Worm (Caenorhabditis elegans) whole organism, late embryonic: ENCODE data around the gene Y62H9A.7.

Experiments used
- F13H6.1 ChIP-seq: sonication (generic microtip); optimal IDR thresholded peaks from 2 replicates; lab custom pipeline; 2016; ENCODE audit warnings: missing genetic modification characterization, missing compliant biosample characterization
- Y22D7AL.16 ChIP-seq: sonication (generic microtip); optimal IDR thresholded peaks from 2 replicates; lab custom pipeline; 2016; ENCODE audit warnings: missing genetic modification characterization, missing compliant biosample characterization
- ahr-1 ChIP-seq: sonication (generic microtip); optimal IDR thresholded peaks from 2 replicates; lab custom pipeline; 2016; ENCODE audit warnings: missing genetic modification characterization, missing compliant biosample characterization
- ceh-19 ChIP-seq: fragments of 200-800 bp; sonication (Bioruptor generic); optimal IDR thresholded peaks from 2 replicates; lab custom pipeline; 2018; ENCODE audit warnings: mild to moderate bottlenecking, missing genetic modification characterization, missing compliant biosample characterization
- ceh-22 ChIP-seq: sonication (generic microtip); optimal IDR thresholded peaks from 2 replicates; lab custom pipeline; 2017; ENCODE audit warnings: missing biosample characterization, missing genetic modification characterization
- ceh-24 ChIP-seq: sonication (generic microtip); optimal IDR thresholded peaks from 2 replicates; lab custom pipeline; 2016; ENCODE audit warnings: mild to moderate bottlenecking, missing genetic modification characterization, missing compliant biosample characterization
- ceh-30 ChIP-seq: fragments of 150-350 bp; optimal IDR thresholded peaks from 2 replicates; lab custom pipeline; 2014; ENCODE audit warnings: missing biosample characterization, missing genetic modification characterization
- ceh-34 ChIP-seq: sonication (generic microtip); optimal IDR thresholded peaks from 2 replicates; lab custom pipeline; 2016; ENCODE audit warnings: mild to moderate bottlenecking, missing genetic modification characterization, missing compliant biosample characterization
- dmd-4 ChIP-seq: sonication (generic microtip); optimal IDR thresholded peaks from 2 replicates; lab custom pipeline; 2016; ENCODE audit warnings: borderline replicate concordance, missing genetic modification characterization, missing compliant biosample characterization
- ets-4 ChIP-seq: sonication (generic microtip); optimal IDR thresholded peaks from 2 replicates; lab custom pipeline; 2016; ENCODE audit warnings: missing genetic modification characterization, missing compliant biosample characterization
- eyg-1 ChIP-seq: sonication (generic microtip); optimal IDR thresholded peaks from 2 replicates; lab custom pipeline; 2016; ENCODE audit warnings: missing genotype, missing genetic modification characterization, missing compliant biosample characterization
- fax-1 ChIP-seq: sonication (generic microtip); optimal IDR thresholded peaks from 2 replicates; lab custom pipeline; 2016; ENCODE audit warnings: missing genotype, missing genetic modification characterization, missing compliant biosample characterization
- fkh-10 ChIP-seq: fragments of 150-350 bp; optimal IDR thresholded peaks from 2 replicates; lab custom pipeline; 2014; ENCODE audit warnings: missing biosample characterization, missing genetic modification reagents, missing genetic modification characterization
- gmeb-2 ChIP-seq: sonication (generic microtip); optimal IDR thresholded peaks from 2 replicates; lab custom pipeline; 2016; ENCODE audit warnings: missing genetic modification characterization, inconsistent platforms, missing compliant biosample characterization
- hlh-30 ChIP-seq: sonication (generic microtip); optimal IDR thresholded peaks from 2 replicates; lab custom pipeline; 2017; ENCODE audit warnings: antibody characterized with exemption, missing genetic modification characterization, missing compliant biosample characterization; ENCODE audit not compliant: insufficient read depth
- lin-11 ChIP-seq: fragments of 200-800 bp; sonication (Bioruptor generic); optimal IDR thresholded peaks from 2 replicates; lab custom pipeline; 2018; ENCODE audit warnings: mild to moderate bottlenecking, missing genetic modification characterization, missing compliant biosample characterization
- madf-2 ChIP-seq: sonication (generic microtip); optimal IDR thresholded peaks from 2 replicates; lab custom pipeline; 2017; ENCODE audit warnings: missing genetic modification characterization, missing compliant biosample characterization
- nfya-1 ChIP-seq: sonication (generic microtip); optimal IDR thresholded peaks from 2 replicates; lab custom pipeline; 2017; ENCODE audit warnings: missing genetic modification characterization, mild to moderate bottlenecking, missing compliant biosample characterization, antibody characterized with exemption, moderate library complexity
- nhr-232 ChIP-seq: sonication (generic microtip); optimal IDR thresholded peaks from 2 replicates; lab custom pipeline; 2016; ENCODE audit warnings: missing genetic modification characterization, missing compliant biosample characterization
- odd-2 ChIP-seq: sonication (generic microtip); optimal IDR thresholded peaks from 2 replicates; lab custom pipeline; 2017; ENCODE audit warnings: antibody characterized with exemption, mild to moderate bottlenecking, missing genetic modification characterization, missing compliant biosample characterization
- pag-3 ChIP-seq: sonication (generic microtip); optimal IDR thresholded peaks from 2 replicates; lab custom pipeline; 2016; ENCODE audit warnings: missing compliant biosample characterization, missing genetic modification characterization, borderline replicate concordance
- pha-2 ChIP-seq: sonication (generic microtip); optimal IDR thresholded peaks from 2 replicates; lab custom pipeline; 2017; ENCODE audit warnings: mild to moderate bottlenecking, missing genetic modification characterization, missing compliant biosample characterization
- pha-4 ChIP-seq: fragments of 150-350 bp; optimal IDR thresholded peaks from 2 replicates; lab custom pipeline; 2018; ENCODE audit warnings: missing biosample characterization, missing genetic modification reagents, missing genetic modification characterization
- pqm-1 ChIP-seq: sonication (generic microtip); optimal IDR thresholded peaks from 2 replicates; lab custom pipeline; 2016; ENCODE audit warnings: missing genetic modification characterization, missing compliant biosample characterization
- pros-1 ChIP-seq: fragments of 150-350 bp; optimal IDR thresholded peaks from 2 replicates; lab custom pipeline; 2014; ENCODE audit warnings: missing biosample characterization, missing genetic modification reagents, missing genetic modification characterization
- ref-2 ChIP-seq: sonication (generic microtip); optimal IDR thresholded peaks from 2 replicates; lab custom pipeline; 2016; ENCODE audit warnings: missing genetic modification characterization, missing compliant biosample characterization
- sdc-2 ChIP-seq: sonication (generic microtip); optimal IDR thresholded peaks from 2 replicates; lab custom pipeline; 2016; ENCODE audit warnings: missing genotype, missing genetic modification characterization, missing compliant biosample characterization
- sox-4 ChIP-seq: sonication (generic microtip); optimal IDR thresholded peaks from 2 replicates; lab custom pipeline; 2017; ENCODE audit warnings: mild to moderate bottlenecking, missing genetic modification characterization, inconsistent platforms, missing compliant biosample characterization
- syd-9 ChIP-seq: sonication (generic microtip); optimal IDR thresholded peaks from 2 replicates; lab custom pipeline; 2016; ENCODE audit warnings: mild to moderate bottlenecking, missing genetic modification characterization, moderate library complexity, missing compliant biosample characterization
- tbx-2 ChIP-seq: sonication (generic microtip); optimal IDR thresholded peaks from 2 replicates; lab custom pipeline; 2016; ENCODE audit warnings: missing genetic modification characterization, missing compliant biosample characterization
- tbx-7 ChIP-seq: sonication (generic microtip); optimal IDR thresholded peaks from 2 replicates; lab custom pipeline; 2016; ENCODE audit warnings: missing genotype, missing genetic modification characterization, missing compliant biosample characterization
- unc-3 ChIP-seq, 2 experiments: fragments of 200-800 bp in 1 of 2; sonication (Bioruptor generic) in 1 of 2; sonication (generic microtip) in 1 of 2; conservative IDR thresholded peaks in 1 of 2; optimal IDR thresholded peaks in 1 of 2; 2 replicates each; pipeline versions ENCODE4 v1.3.6 to Lab custom; 2016 to 2022; ENCODE audit warnings: missing compliant biosample characterization in 2 of 2, missing genetic modification characterization in 2 of 2, missing genetic modification reagents in 1 of 2
- unc-42 ChIP-seq: sonication (generic microtip); optimal IDR thresholded peaks from 2 replicates; lab custom pipeline; 2016; ENCODE audit warnings: missing genotype, missing genetic modification characterization, missing compliant biosample characterization
- unc-86 ChIP-seq: sonication (generic microtip); optimal IDR thresholded peaks from 2 replicates; lab custom pipeline; 2016; ENCODE audit warnings: missing genetic modification characterization, missing compliant biosample characterization
- zip-5 ChIP-seq: sonication (generic microtip); optimal IDR thresholded peaks from 2 replicates; lab custom pipeline; 2016; ENCODE audit warnings: missing genetic modification characterization, missing compliant biosample characterization
- ztf-16 ChIP-seq: sonication (generic microtip); optimal IDR thresholded peaks from 2 replicates; lab custom pipeline; 2017; ENCODE audit warnings: missing genetic modification characterization, missing compliant biosample characterization

Gene Y62H9A.7

DNA sequence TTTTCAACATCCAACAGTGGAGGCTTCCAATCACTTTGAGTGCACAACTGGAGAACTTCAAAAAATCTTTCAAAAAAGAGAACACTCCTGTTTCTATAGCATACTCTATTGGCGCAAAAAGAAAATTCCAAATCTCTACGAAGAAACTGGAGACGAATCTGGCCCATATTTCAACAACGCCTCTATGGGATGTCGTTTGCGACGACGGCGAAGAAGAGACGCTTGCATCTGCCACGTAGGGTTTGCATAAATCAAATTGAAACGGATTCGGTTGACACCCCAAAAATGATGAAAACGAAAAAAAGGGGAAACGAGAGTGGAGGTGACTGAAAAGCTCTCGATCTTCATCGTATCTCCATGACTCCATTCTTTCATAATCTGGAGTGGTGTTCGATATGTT is 29.3 kb downstream of the Y62H9A.7 start:
- TF ChIP-seq ceh-30 (tag; lab: Kevin White, UChicago) (no peak), ceh-34 (tag; lab: Kevin White, UChicago) (no peak), ztf-16 (tag; lab: Kevin White, UChicago) (no peak), pag-3 (tag; lab: Kevin White, UChicago) (no peak), ets-4 (tag; lab: Kevin White, UChicago) (no peak), F13H6.1 (tag; lab: Kevin White, UChicago) (no peak), ceh-24 (tag; lab: Kevin White, UChicago) (no peak), gmeb-2 (no peak), lin-11 (tag; lab: Kevin White, UChicago) (no peak), pha-4 (tag; lab: Kevin White, UChicago) (no peak), zip-5 (tag; lab: Kevin White, UChicago) (no peak), nfya-1 (tag; lab: Kevin White, UChicago) (no peak), ahr-1 (tag; lab: Kevin White, UChicago) (no peak), unc-42 (no peak), madf-2 (tag; lab: Kevin White, UChicago) (no peak), ceh-19 (GFP tag; lab: Kevin White, UChicago) (no peak), pqm-1 (tag; lab: Kevin White, UChicago) (no peak), syd-9 (tag; lab: Kevin White, UChicago) (no peak)

DNA sequence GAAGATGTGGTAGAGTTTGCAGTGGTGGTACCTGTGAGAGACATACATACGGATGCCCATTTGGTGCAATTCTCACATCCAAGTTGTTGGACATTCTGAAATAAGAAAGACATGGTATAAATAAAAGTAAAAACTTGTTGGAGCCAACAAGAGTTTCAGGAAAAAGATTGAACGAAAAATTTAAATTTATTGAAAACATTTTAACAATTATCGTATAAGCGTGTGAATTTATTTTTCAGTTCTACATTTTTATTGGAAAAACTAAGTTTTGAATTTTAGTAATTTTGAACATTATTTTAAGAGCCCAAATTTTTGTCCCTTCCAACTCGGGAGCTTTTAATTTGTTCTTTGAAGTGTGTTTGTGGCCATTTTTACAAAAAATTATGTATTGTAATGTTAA is 30.6 kb downstream of the Y62H9A.7 start, which contains the start of gene F54F7.8:
F54F7.8 (minus strand) TSS at position 101 of the 400 bp plus-strand sequence.
- TF ChIP-seq pha-4 (tag; lab: Kevin White, UChicago) (no peak), unc-86 (tag; lab: Kevin White, UChicago) (no peak), ahr-1 (tag; lab: Kevin White, UChicago) (no peak), pros-1 (tag; lab: Kevin White, UChicago) (no peak), pha-2 (tag; lab: Kevin White, UChicago) (no peak)

DNA sequence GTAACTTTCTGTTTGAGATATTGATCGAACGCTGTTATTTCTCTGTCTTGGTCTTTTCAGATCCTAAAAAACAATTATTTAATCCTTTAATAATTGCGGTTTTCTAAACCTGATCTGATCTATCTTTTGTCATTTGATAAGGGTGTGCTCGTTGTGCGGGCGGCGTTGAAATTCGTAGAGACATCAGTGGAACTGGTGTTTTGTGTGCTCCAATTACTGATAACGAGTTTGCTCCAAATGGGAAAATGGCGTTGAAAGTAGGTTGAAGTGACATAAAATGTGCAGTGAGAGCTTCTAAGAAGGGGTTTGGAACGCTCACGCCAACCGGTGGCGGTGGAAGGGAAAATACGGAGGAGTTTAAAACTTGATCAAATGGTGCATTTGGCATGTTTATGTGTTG is 31.0 kb downstream of the Y62H9A.7 start:
- TF ChIP-seq F13H6.1 (tag; lab: Kevin White, UChicago): no peak
- TF ChIP-seq ref-2 (tag; lab: Kevin White, UChicago): no peak
- no peak for TF ChIP-seq tbx-2
- no peak for TF ChIP-seq fax-1 (tag; lab: Kevin White, UChicago)
- TF ChIP-seq nfya-1 (tag; lab: Kevin White, UChicago): no peak
- TF ChIP-seq odd-2 (tag; lab: Kevin White, UChicago): no peak
- TF ChIP-seq syd-9 (tag; lab: Kevin White, UChicago): no peak
- no peak for TF ChIP-seq unc-42
- no peak for TF ChIP-seq ceh-22
- TF ChIP-seq madf-2 (tag; lab: Kevin White, UChicago): no peak
- TF ChIP-seq gmeb-2: no peak
- no peak for TF ChIP-seq dmd-4 (tag; lab: Kevin White, UChicago)
- TF ChIP-seq sdc-2 (tag; lab: Kevin White, UChicago): no peak
- TF ChIP-seq Y22D7AL.16 (tag; lab: Kevin White, UChicago): no peak
- no peak for TF ChIP-seq eyg-1
- no peak for TF ChIP-seq nhr-232 (tag; lab: Kevin White, UChicago)
- no peak for TF ChIP-seq tbx-7 (tag; lab: Kevin White, UChicago)
- TF ChIP-seq sox-4 (tag; lab: Kevin White, UChicago): no peak

DNA sequence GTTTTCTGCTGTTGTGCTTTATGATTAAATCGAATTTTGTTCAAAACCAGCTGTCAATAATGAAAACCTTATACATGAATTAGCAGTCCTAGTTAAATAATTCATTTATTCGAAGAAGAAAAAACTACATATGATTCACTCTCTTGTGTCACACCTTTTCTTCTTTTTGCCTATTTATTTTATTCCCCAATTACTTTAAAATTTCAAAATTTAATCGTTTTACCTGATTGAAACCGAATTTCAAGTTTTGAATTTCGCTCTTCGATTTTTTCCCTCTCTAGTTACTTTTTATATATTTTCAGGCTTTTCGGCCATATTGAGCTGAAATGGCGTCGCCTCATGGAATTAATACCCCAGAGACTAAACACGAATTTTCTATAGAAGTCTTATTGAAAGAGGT is 33.0 kb downstream of the Y62H9A.7 start, which contains the start of gene xtr-1:
xtr-1 (plus strand) TSS at position 301 of the 400 bp plus-strand sequence.
- no peak for TF ChIP-seq ceh-19 (GFP tag; lab: Kevin White, UChicago)
- TF ChIP-seq, all 69 proteins: peak for 0

DNA sequence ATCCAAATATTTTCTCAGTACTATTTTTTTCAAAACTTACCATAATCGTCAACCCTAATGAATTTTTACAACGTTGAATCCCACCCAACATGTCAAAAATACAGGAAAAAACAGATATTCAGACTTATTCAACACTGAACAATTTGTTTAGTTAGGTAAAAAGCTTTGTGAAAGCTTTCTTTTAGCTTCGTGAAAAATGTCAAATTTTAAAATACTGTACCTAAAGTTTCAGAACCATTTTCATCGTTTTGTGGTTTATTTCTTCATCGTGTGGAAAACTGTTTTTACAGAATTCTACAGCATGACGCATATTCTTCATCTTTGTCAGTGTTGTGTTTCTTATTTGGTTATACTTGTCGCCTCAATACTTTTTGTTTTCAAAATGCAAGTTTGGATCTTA is 34.9 kb downstream of the Y62H9A.7 start, which contains the start of gene F54F7.14:
F54F7.14 (plus strand) TSS at position 301 of the 400 bp plus-strand sequence.
- TF ChIP-seq pqm-1 (tag; lab: Kevin White, UChicago) (no peak), unc-3 (GFP tag; conservative IDR thresholded peaks at IDR 0.05; lab: Robert Waterston, UW) (no peak), unc-3 (tag; optimal IDR thresholded peaks at IDR 0.05; lab: Kevin White, UChicago) (no peak), fkh-10 (no peak), hlh-30 (no peak), unc-86 (tag; lab: Kevin White, UChicago) (no peak)
